Worm (Caenorhabditis elegans) whole organism, L4 larva: Measurements from ENCODE around the gene T04C12.7.

ENCODE experiments used
- D1046.2 ChIP-seq: fragments of 200-800 bp; sonication (Bioruptor generic); IDR thresholded peaks from 2 replicates; pipeline ENCODE4 v1.3.6; 2022; ENCODE audit warnings: missing genetic modification characterization, missing compliant biosample characterization
- F10B5.3 ChIP-seq: sonication (generic microtip); optimal IDR thresholded peaks from 2 replicates; lab custom pipeline; 2016; ENCODE audit warnings: mild to moderate bottlenecking, missing genetic modification characterization, missing compliant biosample characterization
- F37D6.2 ChIP-seq: sonication (generic microtip); optimal IDR thresholded peaks from 2 replicates; lab custom pipeline; 2016; ENCODE audit warnings: mild to moderate bottlenecking, missing genetic modification characterization, missing compliant biosample characterization
- F44E2.7 ChIP-seq: fragments of 200-800 bp; sonication (Bioruptor generic); IDR thresholded peaks from 2 replicates; pipeline ENCODE4 v2.1.2; 2022; ENCODE audit warnings: missing genetic modification characterization, missing compliant biosample characterization
- F49E8.2 ChIP-seq: sonication (generic microtip); optimal IDR thresholded peaks from 2 replicates; lab custom pipeline; 2016; ENCODE audit warnings: missing compliant biosample characterization, mild to moderate bottlenecking, missing genetic modification characterization, borderline replicate concordance
- R02D3.7 ChIP-seq: fragments of 150-350 bp; sonication (generic microtip); optimal IDR thresholded peaks from 3 replicates; lab custom pipeline; 2014; ENCODE audit warnings: missing biosample characterization, missing genetic modification characterization
- T26A8.4 ChIP-seq: fragments of 200-800 bp; sonication (Bioruptor generic); IDR thresholded peaks from 2 replicates; pipeline ENCODE4 v1.3.6; 2022; ENCODE audit warnings: missing genetic modification characterization, missing compliant biosample characterization
- Y105C5A.15 ChIP-seq: fragments of 200-800 bp; sonication (Bioruptor generic); IDR thresholded peaks from 2 replicates; pipeline ENCODE4 v1.3.6; 2022; ENCODE audit warnings: missing genetic modification characterization, missing compliant biosample characterization
- ZK546.5 ChIP-seq, 2 experiments: sonication (generic microtip); optimal IDR thresholded peaks; 2 replicates each; lab custom pipeline; 2017; ENCODE audit warnings: missing biosample characterization in 2 of 2, missing genetic modification characterization in 2 of 2
- aha-1 ChIP-seq: fragments of 150-350 bp; peaks from one replicate; lab custom pipeline; 2014; ENCODE audit warnings: missing biosample characterization, missing genetic modification characterization
- arid-1 ChIP-seq: fragments of 200-800 bp; sonication (Bioruptor generic); conservative IDR thresholded peaks from 2 replicates; pipeline ENCODE4 v1.3.6; 2022; ENCODE audit warnings: missing genetic modification reagents, missing genetic modification characterization, missing compliant biosample characterization
- ceh-20 ChIP-seq: fragments of 200-800 bp; sonication (Bioruptor generic); IDR thresholded peaks from 2 replicates; pipeline ENCODE4 v1.3.6; 2022; ENCODE audit warnings: missing genetic modification reagents, missing genetic modification characterization, missing compliant biosample characterization
- ctbp-1 ChIP-seq: fragments of 200-800 bp; sonication (Bioruptor generic); IDR thresholded peaks from 2 replicates; pipeline ENCODE4 v1.3.6; 2022; ENCODE audit warnings: missing genetic modification reagents, missing genetic modification characterization, missing compliant biosample characterization
- daf-16 ChIP-seq, 3 experiments: sonication (generic microtip); optimal IDR thresholded peaks; 2 replicates each; lab custom pipeline; 2016 to 2017; ENCODE audit warnings: missing genetic modification characterization in 3 of 3, missing genetic modification reagents in 3 of 3, mild to moderate bottlenecking in 2 of 3, missing compliant biosample characterization in 2 of 3, missing biosample characterization in 1 of 3, moderate library complexity in 1 of 3
- daf-19 ChIP-seq: fragments of 200-800 bp; sonication (Bioruptor generic); conservative IDR thresholded peaks from 2 replicates; pipeline ENCODE4 v1.3.6; 2022; ENCODE audit warnings: missing genetic modification characterization, missing compliant biosample characterization
- dmd-6 ChIP-seq: fragments of 200-800 bp; sonication (Bioruptor generic); IDR thresholded peaks from 2 replicates; pipeline ENCODE4 v1.3.6; 2022; ENCODE audit warnings: missing genetic modification reagents, missing genetic modification characterization, missing compliant biosample characterization
- dmd-9 ChIP-seq: fragments of 200-800 bp; sonication (Bioruptor generic); IDR thresholded peaks from 2 replicates; pipeline ENCODE4 v1.3.6; 2022; ENCODE audit warnings: missing genetic modification reagents, missing genetic modification characterization, missing compliant biosample characterization
- dpl-1 ChIP-seq: fragments of 150-350 bp; optimal IDR thresholded peaks from 2 replicates; lab custom pipeline; 2014; ENCODE audit warnings: missing biosample characterization, missing genetic modification reagents, missing genetic modification characterization
- duxl-1 ChIP-seq: sonication (generic microtip); optimal IDR thresholded peaks from 2 replicates; lab custom pipeline; 2016; ENCODE audit warnings: mild to moderate bottlenecking, missing genetic modification characterization, moderate library complexity, missing compliant biosample characterization; ENCODE audit not compliant: poor library complexity
- dve-1 ChIP-seq: sonication (generic microtip); optimal IDR thresholded peaks from 2 replicates; lab custom pipeline; 2017; ENCODE audit warnings: antibody characterized with exemption, mild to moderate bottlenecking, missing genetic modification characterization, missing compliant biosample characterization; ENCODE audit not compliant: insufficient read depth
- egl-27 ChIP-seq: sonication (generic microtip); optimal IDR thresholded peaks from 3 replicates; lab custom pipeline; 2017; ENCODE audit warnings: missing biosample characterization, missing genetic modification reagents, missing genetic modification characterization
- egl-43 ChIP-seq: fragments of 200-800 bp; sonication (Bioruptor generic); IDR thresholded peaks from 2 replicates; pipeline ENCODE4 v1.3.6; 2022; ENCODE audit warnings: missing genetic modification reagents, missing genetic modification characterization, missing compliant biosample characterization
- hlh-11 ChIP-seq: fragments of 200-800 bp; sonication (Bioruptor generic); optimal IDR thresholded peaks from 2 replicates; lab custom pipeline; 2018; ENCODE audit warnings: mild to moderate bottlenecking, missing genetic modification characterization, missing compliant biosample characterization
- hlh-30 ChIP-seq: sonication (generic microtip); optimal IDR thresholded peaks from 2 replicates; lab custom pipeline; 2017; ENCODE audit warnings: antibody characterized with exemption, mild to moderate bottlenecking, missing genetic modification characterization, missing compliant biosample characterization; ENCODE audit not compliant: insufficient read depth
- hmg-1.1 ChIP-seq: fragments of 200-800 bp; sonication (Bioruptor generic); IDR thresholded peaks from 2 replicates; pipeline ENCODE4 v1.3.6; 2022; ENCODE audit warnings: missing genetic modification reagents, missing genetic modification characterization, missing compliant biosample characterization
- lin-1 ChIP-seq: fragments of 200-800 bp; sonication (Bioruptor generic); IDR thresholded peaks from 2 replicates; pipeline ENCODE4 v1.3.6; 2022; ENCODE audit warnings: missing genetic modification reagents, missing genetic modification characterization, missing compliant biosample characterization
- lin-39 ChIP-seq: fragments of 150-350 bp; optimal IDR thresholded peaks from 2 replicates; lab custom pipeline; 2014; ENCODE audit warnings: missing biosample characterization, missing genetic modification reagents, missing genetic modification characterization
- lir-3 ChIP-seq: sonication (generic microtip); optimal IDR thresholded peaks from 2 replicates; lab custom pipeline; 2016; ENCODE audit warnings: mild to moderate bottlenecking, missing genetic modification characterization, missing compliant biosample characterization
- lsy-2 ChIP-seq, 2 experiments: fragments of 150-350 bp in 1 of 2; sonication (generic microtip) in 1 of 2; optimal IDR thresholded peaks; 2 replicates each; lab custom pipeline; 2014 to 2017; ENCODE audit warnings: missing biosample characterization in 2 of 2, missing genetic modification characterization in 2 of 2
- mep-1 ChIP-seq: fragments of 150-350 bp; sonication (generic microtip); optimal IDR thresholded peaks from 3 replicates; lab custom pipeline; 2014; ENCODE audit warnings: missing biosample characterization, missing genetic modification characterization
- mes-2 ChIP-seq: sonication (generic microtip); optimal IDR thresholded peaks from 2 replicates; lab custom pipeline; 2016; ENCODE audit warnings: missing genotype, mild to moderate bottlenecking, missing genetic modification characterization, missing compliant biosample characterization; ENCODE audit not compliant: poor library complexity, severe bottlenecking
- nhr-111 ChIP-seq: fragments of 200-800 bp; sonication (Bioruptor generic); optimal IDR thresholded peaks from 2 replicates; lab custom pipeline; 2018; ENCODE audit warnings: mild to moderate bottlenecking, missing genetic modification characterization, missing compliant biosample characterization
- nhr-77 ChIP-seq: fragments of 150-350 bp; optimal IDR thresholded peaks from 2 replicates; lab custom pipeline; 2014; ENCODE audit warnings: missing biosample characterization, missing genetic modification characterization
- pha-4 ChIP-seq, 2 experiments: fragments of 150-350 bp in 1 of 2; fragments of 200-800 bp in 1 of 2; sonication (Bioruptor generic) in 1 of 2; IDR thresholded peaks in 1 of 2; optimal IDR thresholded peaks in 1 of 2; 2 replicates each; pipeline versions ENCODE4 v1.3.6 to Lab custom; 2014 to 2022; ENCODE audit warnings: missing genetic modification characterization in 2 of 2, missing genetic modification reagents in 2 of 2, missing biosample characterization in 1 of 2, missing compliant biosample characterization in 1 of 2
- set-16 ChIP-seq: fragments of 200-800 bp; sonication (Bioruptor generic); IDR thresholded peaks from 2 replicates; pipeline ENCODE4 v1.3.6; 2022; ENCODE audit warnings: missing genetic modification reagents, missing genetic modification characterization, missing compliant biosample characterization
- snpc-1.2 ChIP-seq: fragments of 200-800 bp; sonication (Bioruptor generic); IDR thresholded peaks from 2 replicates; pipeline ENCODE4 v1.3.6; 2022; ENCODE audit warnings: missing genetic modification reagents, missing genetic modification characterization, missing compliant biosample characterization
- snpc-4 ChIP-seq: fragments of 150-350 bp; optimal IDR thresholded peaks from 2 replicates; lab custom pipeline; 2014; ENCODE audit warnings: missing biosample characterization, missing genetic modification characterization
- spr-1 ChIP-seq: sonication (generic microtip); optimal IDR thresholded peaks from 2 replicates; lab custom pipeline; 2016; ENCODE audit warnings: mild to moderate bottlenecking, missing genetic modification characterization, missing compliant biosample characterization
- tag-97 ChIP-seq: fragments of 200-800 bp; sonication (Bioruptor generic); IDR thresholded peaks from 2 replicates; pipeline ENCODE4 v1.3.6; 2022; ENCODE audit warnings: missing genetic modification characterization, missing compliant biosample characterization
- unc-39 ChIP-seq: sonication (generic microtip); optimal IDR thresholded peaks from 2 replicates; lab custom pipeline; 2017; ENCODE audit warnings: missing biosample characterization, missing genetic modification characterization
- zfp-3 ChIP-seq: fragments of 200-800 bp; sonication (Bioruptor generic); conservative IDR thresholded peaks from 2 replicates; pipeline ENCODE4 v1.3.6; 2022; ENCODE audit warnings: missing genetic modification reagents, missing genetic modification characterization, missing compliant biosample characterization
- zip-2 ChIP-seq: fragments of 150-350 bp; optimal IDR thresholded peaks from 2 replicates; lab custom pipeline; 2014; ENCODE audit warnings: missing biosample characterization, missing genetic modification characterization
- ztf-11 ChIP-seq: fragments of 150-350 bp; optimal IDR thresholded peaks from 2 replicates; lab custom pipeline; 2014; ENCODE audit warnings: missing biosample characterization, missing genetic modification characterization

T04C12.7 gene

ce11 chrV:11087519-11087998, 33.6 kb downstream of the T04C12.7 start, which contains the start of gene Y42A5A.1 (continued):
- TF ChIP-seq F49E8.2 (tag; lab: Kevin White, UChicago) (no peak), snpc-4 (tag; lab: Kevin White, UChicago) (no peak), set-16 (GFP tag; lab: Robert Waterston, UW) (no peak), tag-97 (no peak), spr-1 (tag; lab: Kevin White, UChicago) (no peak)

DNA sequence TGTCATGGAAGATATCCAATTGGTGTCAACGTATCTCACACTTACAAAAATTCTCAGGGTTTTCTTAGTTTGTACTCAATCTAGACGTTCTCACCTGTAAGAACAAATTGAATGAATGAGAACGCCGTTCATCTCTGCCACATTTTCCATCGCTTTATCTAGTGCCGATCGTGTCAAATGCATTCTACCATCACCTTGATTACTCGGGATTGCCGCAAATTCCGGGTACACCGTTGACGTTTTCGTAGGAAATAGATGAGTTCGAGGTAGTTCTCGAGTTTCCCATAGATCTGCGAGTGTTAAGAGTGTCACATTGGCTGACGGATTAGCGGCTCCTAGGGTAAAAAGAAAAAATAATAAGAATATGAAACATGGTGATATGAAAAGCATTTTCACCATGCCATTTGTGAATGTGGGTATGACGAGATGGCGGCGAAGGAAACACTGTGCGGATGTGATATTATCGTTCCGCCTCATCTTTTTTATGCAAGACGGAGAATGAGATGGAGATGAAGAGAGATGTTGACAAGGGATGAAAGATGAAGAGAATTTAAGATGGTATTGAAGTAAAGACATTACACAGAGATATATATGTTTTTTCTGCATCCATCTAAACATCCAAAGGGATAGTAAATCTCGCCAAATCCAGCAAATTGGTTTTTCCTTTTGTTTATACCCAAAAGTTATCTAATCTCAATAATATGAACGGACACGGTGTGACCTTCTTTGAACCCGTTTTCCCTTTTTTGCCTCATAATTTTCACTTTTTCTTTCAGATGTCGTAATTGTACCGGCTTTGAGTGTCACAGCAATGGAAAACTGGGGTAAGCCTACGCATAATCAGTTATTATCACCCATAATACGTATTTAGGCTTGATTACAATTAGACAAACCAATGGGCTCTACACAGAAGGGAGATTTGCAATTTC, 39.5 kb downstream of the T04C12.7 start, which contains the start of gene lact-8:
lact-8 (minus strand) TSS at position 445 of the 929 bp plus-strand sequence.
- peak; percentile 71 for TF ChIP-seq aha-1 (tag; lab: Kevin White, UChicago)
- no peak for TF ChIP-seq lin-39 (tag; lab: Kevin White, UChicago)
- TF ChIP-seq egl-27 (tag; lab: Kevin White, UChicago) = no peak
- no peak for TF ChIP-seq set-16 (GFP tag; lab: Robert Waterston, UW)
- no peak for TF ChIP-seq F44E2.7 (GFP tag; lab: Robert Waterston, UW)
- no peak for TF ChIP-seq spr-1 (tag; lab: Kevin White, UChicago)

ce11 chrV:11094698-11095097, 40.8 kb downstream of the T04C12.7 start:
- TF ChIP-seq egl-27 (tag; lab: Kevin White, UChicago) (no peak), pha-4 (GFP tag; IDR thresholded peaks at IDR 0.05; lab: Robert Waterston, UW) (no peak), pha-4 (tag; optimal IDR thresholded peaks at IDR 0.05; lab: Kevin White, UChicago) (no peak), daf-16 (GFP tag; optimal IDR thresholded peaks at IDR 0.05; lab: Kevin White, UChicago) (no peak), daf-16 (tag; optimal IDR thresholded peaks at IDR 0.05; lab: Kevin White, UChicago) (no peak), Y105C5A.15 (GFP tag; lab: Robert Waterston, UW) (no peak), dpl-1 (GFP tag; lab: Kevin White, UChicago) (no peak), lsy-2 (tag; optimal IDR thresholded peaks at IDR 0.05; lab: Kevin White, UChicago) (no peak), duxl-1 (tag; lab: Kevin White, UChicago) (no peak), T26A8.4 (GFP tag; lab: Robert Waterston, UW) (0 out of 2 replicates have a peak, but pooled peaks have one; percentile 26), F10B5.3 (no peak), ztf-11 (tag; lab: Kevin White, UChicago) (no peak), ceh-20 (GFP tag; lab: Robert Waterston, UW) (peak; percentile 32; the same call in 1 of the 2 replicates), F44E2.7 (GFP tag; lab: Robert Waterston, UW) (no peak), hlh-30 (tag; lab: Kevin White, UChicago) (peak; percentile 77), dve-1 (tag; lab: Kevin White, UChicago) (peak; percentile 18), unc-39 (no peak), hmg-1.1 (GFP tag; lab: Robert Waterston, UW) (no peak), ctbp-1 (GFP tag; lab: Robert Waterston, UW) (no peak), zfp-3 (GFP tag; lab: Robert Waterston, UW) (no peak), R02D3.7 (tag; lab: Kevin White, UChicago) (no peak), D1046.2 (GFP tag; lab: Robert Waterston, UW) (no peak), lin-1 (GFP tag; lab: Robert Waterston, UW) (no peak), dmd-9 (GFP tag; lab: Robert Waterston, UW) (no peak), daf-19 (GFP tag; lab: Robert Waterston, UW) (no peak), zip-2 (no peak), nhr-111 (GFP tag; lab: Kevin White, UChicago) (no peak), arid-1 (GFP tag; lab: Robert Waterston, UW) (no peak), nhr-77 (tag; lab: Kevin White, UChicago) (no peak), snpc-1.2 (GFP tag; lab: Robert Waterston, UW) (no peak), dmd-6 (peak; percentile 60), lir-3 (no peak), hlh-11 (tag; lab: Kevin White, UChicago) (peak; percentile 34), mep-1 (tag; lab: Kevin White, UChicago) (no peak), ZK546.5 (tag; optimal IDR thresholded peaks at IDR 0.05; lab: Kevin White, UChicago) (no peak), mes-2 (tag; lab: Kevin White, UChicago) (no peak), egl-43 (no peak), F37D6.2 (tag; lab: Kevin White, UChicago) (no peak)
